Worm (Caenorhabditis elegans) whole organism, late embryonic: Measurements from ENCODE around the gene pho-12.

Source experiments
- C08G9.2 ChIP-seq: sonication (generic microtip); optimal IDR thresholded peaks from 2 replicates; lab custom pipeline; 2016; ENCODE audit warnings: mild to moderate bottlenecking, missing genetic modification characterization, moderate library complexity, missing compliant biosample characterization
- C38D4.7 ChIP-seq: fragments of 200-800 bp; sonication (Bioruptor generic); optimal IDR thresholded peaks from 2 replicates; lab custom pipeline; 2018; ENCODE audit warnings: mild to moderate bottlenecking, missing genetic modification characterization, moderate library complexity, missing compliant biosample characterization
- Y22D7AL.16 ChIP-seq: sonication (generic microtip); optimal IDR thresholded peaks from 2 replicates; lab custom pipeline; 2016; ENCODE audit warnings: missing genetic modification characterization, missing compliant biosample characterization
- ceh-18 ChIP-seq: sonication (generic microtip); optimal IDR thresholded peaks from 2 replicates; lab custom pipeline; 2016; ENCODE audit warnings: missing genetic modification characterization, missing compliant biosample characterization
- ceh-19 ChIP-seq: fragments of 200-800 bp; sonication (Bioruptor generic); optimal IDR thresholded peaks from 2 replicates; lab custom pipeline; 2018; ENCODE audit warnings: mild to moderate bottlenecking, missing genetic modification characterization, missing compliant biosample characterization
- ceh-2 ChIP-seq: sonication (generic microtip); optimal IDR thresholded peaks from 2 replicates; lab custom pipeline; 2016; ENCODE audit warnings: missing genotype, missing genetic modification characterization, missing compliant biosample characterization
- ceh-30 ChIP-seq: fragments of 150-350 bp; optimal IDR thresholded peaks from 2 replicates; lab custom pipeline; 2014; ENCODE audit warnings: missing biosample characterization, missing genetic modification characterization
- ceh-31 ChIP-seq: sonication (generic microtip); optimal IDR thresholded peaks from 2 replicates; lab custom pipeline; 2016; ENCODE audit warnings: missing genetic modification characterization, missing compliant biosample characterization
- ceh-9 ChIP-seq: sonication (generic microtip); optimal IDR thresholded peaks from 2 replicates; lab custom pipeline; 2016; ENCODE audit warnings: mild to moderate bottlenecking, missing genetic modification characterization, inconsistent platforms, missing compliant biosample characterization
- elt-2 ChIP-seq: sonication (generic microtip); optimal IDR thresholded peaks from 2 replicates; lab custom pipeline; 2016; ENCODE audit warnings: missing genetic modification reagents, missing genetic modification characterization, missing compliant biosample characterization
- ets-4 ChIP-seq: sonication (generic microtip); optimal IDR thresholded peaks from 2 replicates; lab custom pipeline; 2016; ENCODE audit warnings: missing genetic modification characterization, missing compliant biosample characterization
- fax-1 ChIP-seq: sonication (generic microtip); optimal IDR thresholded peaks from 2 replicates; lab custom pipeline; 2016; ENCODE audit warnings: missing genotype, missing genetic modification characterization, missing compliant biosample characterization
- fkh-10 ChIP-seq: fragments of 150-350 bp; optimal IDR thresholded peaks from 2 replicates; lab custom pipeline; 2014; ENCODE audit warnings: missing biosample characterization, missing genetic modification reagents, missing genetic modification characterization
- hlh-13 ChIP-seq: fragments of 200-800 bp; sonication (Bioruptor generic); optimal IDR thresholded peaks from 2 replicates; lab custom pipeline; 2018; ENCODE audit warnings: mild to moderate bottlenecking, missing genetic modification characterization, missing compliant biosample characterization
- hlh-6 ChIP-seq: sonication (generic microtip); optimal IDR thresholded peaks from 2 replicates; lab custom pipeline; 2016; ENCODE audit warnings: missing genotype, missing genetic modification characterization, missing compliant biosample characterization
- lin-11 ChIP-seq: fragments of 200-800 bp; sonication (Bioruptor generic); optimal IDR thresholded peaks from 2 replicates; lab custom pipeline; 2018; ENCODE audit warnings: mild to moderate bottlenecking, missing genetic modification characterization, missing compliant biosample characterization
- nfya-1 ChIP-seq: sonication (generic microtip); optimal IDR thresholded peaks from 2 replicates; lab custom pipeline; 2017; ENCODE audit warnings: missing genetic modification characterization, mild to moderate bottlenecking, missing compliant biosample characterization, antibody characterized with exemption, moderate library complexity
- nhr-11 ChIP-seq: fragments of 150-350 bp; optimal IDR thresholded peaks from 2 replicates; lab custom pipeline; 2014; ENCODE audit warnings: missing biosample characterization, missing genetic modification characterization
- nhr-232 ChIP-seq: sonication (generic microtip); optimal IDR thresholded peaks from 2 replicates; lab custom pipeline; 2016; ENCODE audit warnings: missing genetic modification characterization, missing compliant biosample characterization
- odd-2 ChIP-seq: sonication (generic microtip); optimal IDR thresholded peaks from 2 replicates; lab custom pipeline; 2017; ENCODE audit warnings: antibody characterized with exemption, mild to moderate bottlenecking, missing genetic modification characterization, missing compliant biosample characterization
- pha-2 ChIP-seq: sonication (generic microtip); optimal IDR thresholded peaks from 2 replicates; lab custom pipeline; 2017; ENCODE audit warnings: mild to moderate bottlenecking, missing genetic modification characterization, missing compliant biosample characterization
- pha-4 ChIP-seq: fragments of 150-350 bp; optimal IDR thresholded peaks from 2 replicates; lab custom pipeline; 2018; ENCODE audit warnings: missing biosample characterization, missing genetic modification reagents, missing genetic modification characterization
- pqm-1 ChIP-seq: sonication (generic microtip); optimal IDR thresholded peaks from 2 replicates; lab custom pipeline; 2016; ENCODE audit warnings: missing genetic modification characterization, missing compliant biosample characterization
- sdc-2 ChIP-seq: sonication (generic microtip); optimal IDR thresholded peaks from 2 replicates; lab custom pipeline; 2016; ENCODE audit warnings: missing genotype, missing genetic modification characterization, missing compliant biosample characterization
- ttx-3 ChIP-seq: sonication (generic microtip); optimal IDR thresholded peaks from 2 replicates; lab custom pipeline; 2016; ENCODE audit warnings: missing genetic modification reagents, missing genetic modification characterization, missing compliant biosample characterization
- unc-42 ChIP-seq: sonication (generic microtip); optimal IDR thresholded peaks from 2 replicates; lab custom pipeline; 2016; ENCODE audit warnings: missing genotype, missing genetic modification characterization, missing compliant biosample characterization
- unc-86 ChIP-seq: sonication (generic microtip); optimal IDR thresholded peaks from 2 replicates; lab custom pipeline; 2016; ENCODE audit warnings: missing genetic modification characterization, missing compliant biosample characterization

The pho-12 gene

DNA sequence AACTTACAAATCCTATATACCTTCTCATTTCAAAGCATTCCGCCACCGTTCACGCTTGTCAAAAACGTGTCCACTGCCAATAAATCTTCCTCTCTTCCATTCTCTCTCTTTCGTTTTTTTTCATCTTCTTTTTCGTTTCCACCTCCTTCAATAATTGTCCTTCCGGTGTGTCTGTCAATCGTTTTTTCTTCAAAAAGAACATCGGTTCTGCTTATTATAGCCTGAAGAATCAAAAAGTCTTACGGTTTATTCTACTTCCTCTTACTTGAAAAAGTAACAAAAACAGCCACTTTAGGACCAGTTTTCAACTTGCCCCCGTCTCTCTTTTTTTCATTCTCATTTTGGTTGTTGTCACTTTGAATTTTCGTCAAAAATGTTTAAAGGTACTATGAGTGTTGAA is 11.4 kb downstream of the pho-12 start:
- TF ChIP-seq hlh-6 (tag; lab: Kevin White, UChicago) (no peak), pqm-1 (no peak), hlh-13 (GFP tag; lab: Kevin White, UChicago) (no peak), Y22D7AL.16 (tag; lab: Kevin White, UChicago) (no peak), odd-2 (no peak), ets-4 (tag; lab: Kevin White, UChicago) (no peak), C38D4.7 (GFP tag; lab: Kevin White, UChicago) (no peak), nfya-1 (tag; lab: Kevin White, UChicago) (no peak), nhr-11 (tag; lab: Kevin White, UChicago) (no peak), unc-42 (tag; lab: Kevin White, UChicago) (no peak), ceh-2 (tag; lab: Kevin White, UChicago) (no peak), fax-1 (tag; lab: Kevin White, UChicago) (no peak), fkh-10 (no peak), nhr-232 (tag; lab: Kevin White, UChicago) (no peak), ceh-9 (tag; lab: Kevin White, UChicago) (no peak), unc-86 (tag; lab: Kevin White, UChicago) (no peak), lin-11 (tag; lab: Kevin White, UChicago) (no peak)

DNA sequence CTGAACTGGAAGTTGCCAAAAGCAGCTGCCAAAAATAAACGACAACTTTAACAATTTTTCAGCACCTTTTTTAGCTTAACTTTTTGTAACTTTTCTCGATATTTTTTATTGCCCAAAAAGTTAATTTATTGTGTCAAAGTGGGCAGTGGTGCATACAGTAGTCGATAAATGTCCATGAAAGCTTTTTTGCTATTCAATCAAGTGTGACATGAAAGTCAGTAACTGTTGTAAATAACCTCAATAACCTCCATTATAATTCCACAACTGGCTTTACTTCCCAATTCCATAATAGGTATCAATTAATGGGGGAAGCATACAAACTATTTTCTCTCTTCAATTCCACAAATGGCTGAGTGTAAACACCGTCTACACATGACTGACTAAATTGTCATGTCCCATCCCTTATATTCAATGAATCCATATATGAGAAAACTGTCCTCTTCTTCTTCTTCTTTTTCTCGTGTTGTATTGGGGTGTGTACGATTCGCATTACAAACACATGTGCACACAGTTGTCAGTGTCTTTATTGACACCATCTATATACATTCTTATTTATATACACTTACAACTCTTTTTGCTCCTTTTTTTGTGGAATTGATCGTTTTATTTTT is 12.3 kb downstream of the pho-12 start:
- TF ChIP-seq ceh-31 (tag; lab: Kevin White, UChicago) (peak; percentile 18), ceh-30 (tag; lab: Kevin White, UChicago) (no peak)

DNA sequence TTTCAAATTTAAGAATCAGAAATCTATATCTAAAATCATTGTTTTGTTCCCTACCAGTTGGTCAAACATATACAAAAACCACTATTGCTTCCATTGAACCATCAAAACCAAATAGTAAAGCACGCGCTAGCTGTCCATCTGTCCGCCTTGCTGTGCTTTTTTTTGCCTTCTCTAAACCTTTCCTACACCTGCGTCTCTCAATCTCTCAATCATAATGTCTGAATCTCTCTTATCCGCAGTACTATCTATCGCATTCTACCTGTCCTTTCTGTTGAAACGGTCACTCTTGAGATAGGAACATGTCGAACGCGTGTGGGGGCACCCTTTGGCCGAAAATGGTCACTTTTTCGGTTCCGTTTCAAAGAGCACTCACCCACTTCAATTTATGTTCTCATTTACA is 13.3 kb downstream of the pho-12 start:
- TF ChIP-seq pha-2 (tag; lab: Kevin White, UChicago): no peak
- no peak for TF ChIP-seq ceh-18 (tag; lab: Kevin White, UChicago)
- TF ChIP-seq nfya-1 (tag; lab: Kevin White, UChicago): peak; percentile 24
- peak; percentile 74 for TF ChIP-seq elt-2
- TF ChIP-seq ets-4 (tag; lab: Kevin White, UChicago): no peak
- TF ChIP-seq, all 69 proteins: peak for 2

DNA sequence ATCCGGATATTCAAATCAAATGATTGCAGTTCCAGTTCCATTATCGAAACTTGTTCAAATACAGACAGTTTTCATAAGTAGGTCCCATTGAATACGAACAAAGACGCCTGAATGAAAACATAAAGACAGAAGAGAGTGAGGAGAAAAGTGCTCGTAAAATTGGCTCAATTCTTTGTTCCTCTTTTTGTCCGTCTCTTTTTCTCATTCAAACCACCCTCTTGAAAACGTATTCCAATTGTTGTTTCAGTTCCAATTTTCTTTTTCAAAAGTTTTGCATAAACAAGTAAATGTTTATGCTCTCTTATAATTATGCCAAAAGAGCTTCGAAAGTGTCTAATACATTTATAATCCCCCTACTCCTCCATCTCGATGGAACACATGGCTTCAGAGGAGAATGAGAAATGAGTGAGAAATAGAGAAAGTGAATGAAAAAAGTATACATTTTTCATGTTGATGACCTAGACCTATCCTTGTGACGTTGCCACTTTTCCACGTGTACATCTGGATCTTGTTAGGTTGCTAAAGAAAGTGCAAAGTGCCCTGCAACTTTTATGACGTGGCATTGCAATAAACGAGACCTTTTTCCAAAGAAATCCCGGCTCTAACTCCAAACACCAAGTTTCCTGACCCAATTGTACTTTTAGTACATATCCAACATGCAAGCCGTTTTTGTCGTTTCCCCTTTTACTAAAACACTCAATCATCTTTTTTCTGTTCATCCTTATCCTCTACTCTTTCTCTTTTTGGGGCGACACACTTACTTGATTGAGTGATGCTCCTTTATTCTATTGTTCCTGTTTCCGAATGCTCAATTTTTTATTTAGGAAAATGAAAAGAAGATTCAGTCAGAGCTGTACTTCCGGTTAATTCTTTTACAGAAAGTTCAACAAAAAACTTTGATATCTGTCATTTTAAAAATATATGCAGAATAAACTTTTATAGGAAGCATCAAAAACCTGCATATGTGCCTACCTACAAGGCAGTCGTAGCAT is 14.1 kb downstream of the pho-12 start:
- TF ChIP-seq unc-42 (tag; lab: Kevin White, UChicago) (peak; percentile 22), sdc-2 (tag; lab: Kevin White, UChicago) (no peak)

DNA sequence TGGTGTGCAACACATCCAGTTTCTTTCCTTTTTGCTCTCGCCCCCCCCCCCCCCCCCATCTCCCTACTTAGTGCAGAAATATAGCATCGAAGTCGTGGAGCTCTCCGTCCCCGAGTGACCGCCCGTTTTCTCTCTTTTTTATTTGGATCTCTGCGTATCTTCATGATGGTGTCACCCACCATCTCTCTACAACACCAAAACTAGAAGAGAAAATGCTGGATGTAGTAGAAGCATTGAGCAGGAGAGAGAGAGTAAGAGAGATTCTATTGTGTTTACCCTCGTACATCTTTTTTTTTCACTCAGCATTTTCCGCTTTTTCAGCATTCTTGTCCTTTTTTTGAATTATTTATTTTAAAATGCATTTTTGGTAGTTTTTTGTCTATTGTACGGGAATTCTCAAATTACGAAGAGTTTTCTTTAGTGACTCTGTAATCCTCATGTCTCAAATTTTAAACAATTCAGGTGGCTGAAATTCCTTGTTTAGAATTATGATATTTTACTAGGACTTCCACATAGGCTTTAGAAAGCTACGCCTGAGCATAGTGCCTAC is 18.2 kb downstream of the pho-12 start:
- TF ChIP-seq ttx-3 (tag; lab: Kevin White, UChicago) (no peak), ceh-19 (GFP tag; lab: Kevin White, UChicago) (no peak), pha-4 (no peak)
- TF ChIP-seq, all 69 proteins: peak for 0

DNA sequence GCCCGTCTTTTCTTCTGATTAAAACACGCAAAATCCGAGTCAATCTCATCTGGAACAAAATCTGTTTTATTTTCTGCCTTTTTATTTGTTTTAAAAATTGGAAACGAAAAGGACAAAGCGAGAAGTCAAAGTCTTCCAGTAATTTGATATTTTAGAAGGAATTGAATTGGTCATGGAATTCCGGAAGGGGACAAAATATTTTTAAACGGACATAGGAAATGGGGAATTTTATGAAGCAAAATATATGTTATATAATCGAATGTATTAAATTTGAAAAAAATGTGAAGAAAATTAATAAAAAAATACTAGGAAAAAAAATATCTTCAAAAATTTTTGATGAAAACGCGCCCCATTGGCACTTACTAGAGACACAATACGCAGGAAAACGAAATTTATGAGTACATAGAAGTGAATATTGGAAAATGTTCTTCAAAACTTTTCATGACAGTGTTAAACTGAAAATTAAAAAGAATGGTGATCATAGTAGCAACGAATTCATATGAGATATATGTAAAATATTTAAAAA is 19.9 kb downstream of the pho-12 start, which contains the start of gene F33G12.7:
Gene F33G12.7 (minus strand): TSS at position 51 of the 526 bp plus-strand sequence.
- TF ChIP-seq elt-2 (peak; percentile 62), C08G9.2 (tag; lab: Kevin White, UChicago) (no peak)
